Worm (Caenorhabditis elegans) whole organism, L1 larva: Measurements from ENCODE around the gene sre-18.
A peak's percentile ranks its signal among the peaks of the same experiment; 100 is the strongest.

Source experiments
- C04F5.9 ChIP-seq: sonication (generic microtip); optimal IDR thresholded peaks from 2 replicates; lab custom pipeline; 2016; ENCODE audit warnings: missing genetic modification characterization, missing compliant biosample characterization
- C16A3.4 ChIP-seq: fragments of 150-350 bp; optimal IDR thresholded peaks from 2 replicates; lab custom pipeline; 2014; ENCODE audit warnings: missing biosample characterization, missing genetic modification characterization
- F16B12.6 ChIP-seq: fragments of 150-350 bp; optimal IDR thresholded peaks from 2 replicates; lab custom pipeline; 2014; ENCODE audit warnings: missing biosample characterization, missing genetic modification characterization
- Y116A8C.19 ChIP-seq: sonication (generic microtip); optimal IDR thresholded peaks from 2 replicates; lab custom pipeline; 2016; ENCODE audit warnings: missing compliant biosample characterization, missing genetic modification characterization, borderline replicate concordance
- blmp-1 ChIP-seq: fragments of 150-350 bp; optimal IDR thresholded peaks from 2 replicates; lab custom pipeline; 2014; ENCODE audit warnings: missing biosample characterization, missing genetic modification characterization
- ceh-8 ChIP-seq: fragments of 200-800 bp; sonication (Bioruptor generic); optimal IDR thresholded peaks from 2 replicates; lab custom pipeline; 2018; ENCODE audit warnings: mild to moderate bottlenecking, missing genetic modification characterization, moderate library complexity, missing compliant biosample characterization
- ceh-88 ChIP-seq: fragments of 200-800 bp; sonication (Bioruptor generic); IDR thresholded peaks from 2 replicates; pipeline ENCODE4 v1.3.6; 2022; ENCODE audit warnings: missing genetic modification characterization, missing compliant biosample characterization
- ceh-90 ChIP-seq: sonication (generic microtip); optimal IDR thresholded peaks from 2 replicates; lab custom pipeline; 2016; ENCODE audit warnings: missing genetic modification characterization, missing compliant biosample characterization
- dpl-1 ChIP-seq, 3 experiments: fragments of 150-350 bp in 2 of 3; sonication (generic microtip) in 1 of 3; optimal IDR thresholded peaks; 2 replicates each; lab custom pipeline; 2014 to 2017; ENCODE audit warnings: missing biosample characterization in 3 of 3, missing genetic modification characterization in 3 of 3, missing genetic modification reagents in 3 of 3
- efl-1 ChIP-seq, 4 experiments: fragments of 150-350 bp; optimal IDR thresholded peaks in 3 of 4; peaks in 1 of 4; 1 replicate in 1 of 4; 2 replicates in 3 of 4; lab custom pipeline; 2014; ENCODE audit warnings: missing biosample characterization in 2 of 4, missing genetic modification characterization in 2 of 4, missing genetic modification reagents in 2 of 4
- efl-3 ChIP-seq: fragments of 200-800 bp; sonication (Bioruptor generic); optimal IDR thresholded peaks from 2 replicates; lab custom pipeline; 2018; ENCODE audit warnings: mild to moderate bottlenecking, missing genetic modification characterization, missing compliant biosample characterization
- egl-27 ChIP-seq, 2 experiments: fragments of 150-350 bp in 1 of 2; sonication (generic microtip); optimal IDR thresholded peaks; 3 replicates each; lab custom pipeline; 2017 to 2018; ENCODE audit warnings: missing biosample characterization in 2 of 2, missing genetic modification characterization in 2 of 2, missing genetic modification reagents in 2 of 2
- elt-3 ChIP-seq, 6 experiments: fragments of 150-350 bp in 1 of 6; sonication (generic microtip); optimal IDR thresholded peaks; 2 replicates each; lab custom pipeline; 2017 to 2018; ENCODE audit warnings: missing biosample characterization in 6 of 6, missing genetic modification characterization in 6 of 6, inconsistent platforms in 1 of 6
- fkh-4 ChIP-seq: sonication (generic microtip); optimal IDR thresholded peaks from 2 replicates; lab custom pipeline; 2016; ENCODE audit warnings: missing compliant biosample characterization, missing genetic modification characterization, borderline replicate concordance
- lin-35 ChIP-seq, 2 experiments: fragments of 150-350 bp; optimal IDR thresholded peaks; 2 replicates each; lab custom pipeline; 2014; ENCODE audit warnings: missing biosample characterization in 2 of 2, missing genetic modification characterization in 2 of 2, missing genetic modification reagents in 2 of 2
- lin-39 ChIP-seq: fragments of 150-350 bp; optimal IDR thresholded peaks from 2 replicates; lab custom pipeline; 2014; ENCODE audit warnings: missing biosample characterization, missing genetic modification reagents, missing genetic modification characterization
- lir-3 ChIP-seq: sonication (generic microtip); optimal IDR thresholded peaks from 2 replicates; lab custom pipeline; 2016; ENCODE audit warnings: mild to moderate bottlenecking, missing genetic modification characterization, moderate library complexity, missing compliant biosample characterization; ENCODE audit not compliant: poor library complexity
- lsy-2 ChIP-seq, 2 experiments: fragments of 150-350 bp; optimal IDR thresholded peaks; 2 replicates each; lab custom pipeline; 2014; ENCODE audit warnings: missing biosample characterization in 2 of 2, missing genetic modification characterization in 2 of 2
- mdl-1 ChIP-seq, 2 experiments: fragments of 150-350 bp; optimal IDR thresholded peaks; 2 replicates each; lab custom pipeline; 2014 to 2017; ENCODE audit warnings: missing biosample characterization in 2 of 2, missing genetic modification characterization in 2 of 2, inconsistent platforms in 1 of 2
- nhr-11 ChIP-seq: fragments of 150-350 bp; optimal IDR thresholded peaks from 2 replicates; lab custom pipeline; 2014; ENCODE audit warnings: missing biosample characterization, missing genetic modification characterization
- nhr-20 ChIP-seq: sonication (generic microtip); optimal IDR thresholded peaks from 2 replicates; lab custom pipeline; 2016; ENCODE audit warnings: mild to moderate bottlenecking, missing genetic modification characterization, missing compliant biosample characterization
- nhr-28 ChIP-seq: fragments of 150-350 bp; optimal IDR thresholded peaks from 2 replicates; lab custom pipeline; 2014; ENCODE audit warnings: missing biosample characterization, missing genetic modification characterization
- nhr-47 ChIP-seq: sonication (generic microtip); optimal IDR thresholded peaks from 2 replicates; lab custom pipeline; 2016; ENCODE audit warnings: mild to moderate bottlenecking, missing genetic modification characterization, moderate library complexity, missing compliant biosample characterization
- nhr-71 ChIP-seq: sonication (generic microtip); optimal IDR thresholded peaks from 2 replicates; lab custom pipeline; 2016; ENCODE audit warnings: mild to moderate bottlenecking, missing genetic modification characterization, moderate library complexity, missing compliant biosample characterization
- nhr-84 ChIP-seq: sonication (generic microtip); optimal IDR thresholded peaks from 2 replicates; lab custom pipeline; 2017; ENCODE audit warnings: missing biosample characterization, missing genetic modification characterization
- pag-3 ChIP-seq: sonication (generic microtip); optimal IDR thresholded peaks from 2 replicates; lab custom pipeline; 2017; ENCODE audit warnings: missing genetic modification characterization, mild to moderate bottlenecking, missing compliant biosample characterization, antibody characterized with exemption, borderline replicate concordance; ENCODE audit not compliant: insufficient read depth
- rnt-1 ChIP-seq: sonication (generic microtip); optimal IDR thresholded peaks from 2 replicates; lab custom pipeline; 2016; ENCODE audit warnings: mild to moderate bottlenecking, missing genetic modification characterization, moderate library complexity, missing compliant biosample characterization
- skn-1 ChIP-seq: fragments of 150-350 bp; optimal IDR thresholded peaks from 2 replicates; lab custom pipeline; 2014; ENCODE audit warnings: missing biosample characterization, missing genetic modification characterization
- snu-23 ChIP-seq: sonication (generic microtip); optimal IDR thresholded peaks from 2 replicates; lab custom pipeline; 2016; ENCODE audit warnings: missing genetic modification characterization, missing compliant biosample characterization
- sptf-1 ChIP-seq: fragments of 150-350 bp; optimal IDR thresholded peaks from 2 replicates; lab custom pipeline; 2014; ENCODE audit warnings: missing biosample characterization, missing genetic modification characterization
- swsn-7 ChIP-seq: sonication (generic microtip); optimal IDR thresholded peaks from 2 replicates; lab custom pipeline; 2016; ENCODE audit warnings: missing genetic modification characterization, missing compliant biosample characterization
- tbx-2 ChIP-seq: sonication (generic microtip); optimal IDR thresholded peaks from 2 replicates; lab custom pipeline; 2016; ENCODE audit warnings: missing genetic modification characterization, missing compliant biosample characterization
- unc-130 ChIP-seq: fragments of 150-350 bp; optimal IDR thresholded peaks from 2 replicates; lab custom pipeline; 2017; ENCODE audit warnings: missing biosample characterization, missing genetic modification characterization, inconsistent platforms
- xbp-1 ChIP-seq: sonication (generic microtip); optimal IDR thresholded peaks from 2 replicates; lab custom pipeline; 2016; ENCODE audit warnings: missing genetic modification characterization, missing compliant biosample characterization

Gene sre-18

DNA sequence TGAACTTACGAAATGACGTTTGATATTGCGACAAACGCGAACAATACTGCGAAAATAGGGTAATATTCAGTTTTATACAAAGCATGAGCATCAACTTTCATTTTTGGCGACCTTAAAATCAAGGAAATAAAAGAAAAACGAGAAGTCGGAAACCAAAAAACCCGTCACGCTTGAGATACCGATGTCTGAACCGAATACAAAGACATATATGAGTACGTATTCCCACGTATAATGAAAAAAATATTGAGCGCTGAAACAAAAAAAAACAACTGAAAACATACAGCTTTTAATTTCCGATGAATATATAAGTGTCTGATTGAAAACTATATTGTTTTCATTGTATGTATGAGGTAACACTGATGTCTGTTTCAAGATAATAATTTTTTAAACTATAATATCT lies at the start of gene sre-18:
sre-18 (minus strand) TSS at position 101 of the 400 bp plus-strand sequence.
- no peak for TF ChIP-seq skn-1
- no peak for TF ChIP-seq nhr-84
- TF ChIP-seq elt-3 (tag; optimal IDR thresholded peaks at IDR 0.05; lab: Kevin White, UChicago) = no peak
- no peak for TF ChIP-seq nhr-28 (tag; lab: Kevin White, UChicago)
- TF ChIP-seq sptf-1 (tag; lab: Kevin White, UChicago) = no peak
- TF ChIP-seq, all 84 proteins: peak for 0

DNA sequence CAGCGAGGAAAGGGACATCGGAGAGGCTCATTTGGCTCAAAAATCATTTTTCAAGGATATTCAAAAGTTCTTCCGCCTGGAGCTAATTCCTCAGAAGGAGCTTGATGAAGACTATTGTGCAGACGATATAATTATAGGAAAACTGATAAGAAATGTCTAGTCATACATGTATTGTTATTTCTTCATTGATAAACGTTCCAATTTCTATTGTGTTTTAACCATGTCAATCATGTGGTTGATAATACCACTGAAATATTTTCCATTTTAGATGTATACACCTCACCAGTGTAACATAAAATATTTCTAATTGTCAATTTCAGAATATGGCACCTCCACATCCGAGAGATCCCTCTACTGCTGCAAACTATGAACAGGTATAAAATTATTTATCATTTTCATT lies 49.8 kb upstream of the sre-18 start, which contains the start of gene ltah-1.1:
ltah-1.1 (plus strand) TSS at position 283 of the 400 bp plus-strand sequence.
- TF ChIP-seq efl-3 (GFP tag; lab: Kevin White, UChicago) = no peak

DNA sequence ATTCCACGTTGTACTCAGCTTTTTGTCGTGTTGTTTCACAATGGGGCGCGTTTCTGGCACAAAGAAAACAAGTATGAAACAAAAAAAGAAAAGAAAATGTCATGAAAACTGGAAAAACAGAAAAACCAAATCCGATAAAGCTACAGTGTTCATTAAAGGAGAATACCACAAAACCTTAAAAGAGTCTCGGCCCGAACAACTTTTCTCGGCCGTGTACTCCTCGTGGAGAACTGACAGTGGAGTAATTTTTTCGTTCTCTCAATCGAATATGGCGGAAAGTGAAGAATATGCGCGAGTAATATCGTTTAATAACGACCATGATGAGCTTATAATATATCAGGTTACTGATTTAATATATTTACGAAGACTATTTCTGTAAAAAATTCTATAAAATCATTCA lies 48.9 kb upstream of the sre-18 start, which contains the start of the genes tag-335 and vkmt-1:
tag-335 (minus strand) TSS at position 88 of the 400 bp plus-strand sequence.
vkmt-1 (plus strand) TSS at position 219 of the 400 bp plus-strand sequence.
- TF ChIP-seq lin-35 (GFP tag; optimal IDR thresholded peaks at IDR 0.05; lab: Kevin White, UChicago) (peak; percentile 4 to 37), rnt-1 (peak; percentile 70), unc-130 (tag; lab: Kevin White, UChicago) (no peak), nhr-71 (tag; lab: Kevin White, UChicago) (peak; percentile 28), ceh-90 (tag; lab: Kevin White, UChicago) (peak; percentile 52), skn-1 (no peak), nhr-11 (tag; lab: Kevin White, UChicago) (no peak), snu-23 (GFP tag; lab: Kevin White, UChicago) (peak; percentile 34), xbp-1 (tag; lab: Kevin White, UChicago) (peak; percentile 29), nhr-20 (peak; percentile 16), lir-3 (tag; lab: Kevin White, UChicago) (peak; percentile 7), dpl-1 (GFP tag; optimal IDR thresholded peaks at IDR 0.05; lab: Kevin White, UChicago) (peak in 2 of 3 experiments; percentile 1 to 36), blmp-1 (peak; percentile 19), lsy-2 (tag; optimal IDR thresholded peaks at IDR 0.05; lab: Kevin White, UChicago) (peak in 1 of 2 experiments; percentile 50), efl-1 (optimal IDR thresholded peaks at IDR 0.05; lab: Kevin White, UChicago) (peak; percentile 11 to 25), efl-1 (GFP tag; optimal IDR thresholded peaks at IDR 0.05 in 1 of 2; lab: Kevin White, UChicago) (peak; percentile 11 to 17), F16B12.6 (peak; percentile 32), C16A3.4 (tag; lab: Kevin White, UChicago) (no peak), nhr-47 (tag; lab: Kevin White, UChicago) (peak; percentile 16), tbx-2 (tag; lab: Kevin White, UChicago) (peak; percentile 16), fkh-4 (tag; lab: Kevin White, UChicago) (no peak)

DNA sequence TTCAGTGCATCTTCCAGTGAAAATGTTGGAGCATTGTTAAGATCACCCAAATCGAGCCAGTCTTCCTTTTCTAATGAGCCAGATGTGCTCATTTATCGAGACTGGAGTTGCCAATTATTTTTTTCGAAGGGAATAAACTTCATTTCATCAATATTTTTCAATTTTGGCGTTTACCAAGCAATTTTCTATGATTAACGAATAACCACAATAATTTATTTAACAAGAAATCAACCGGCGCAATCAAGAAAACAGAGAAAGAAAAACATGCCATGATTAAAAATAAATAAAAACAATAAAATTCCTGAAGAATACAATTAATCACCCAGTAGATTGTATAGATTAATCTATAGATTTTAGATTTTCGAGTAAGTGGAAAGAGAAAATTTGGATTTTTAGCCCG lies 46.3 kb upstream of the sre-18 start, which contains the start of gene vps-8:
vps-8 (minus strand) TSS at position 101 of the 400 bp plus-strand sequence.
- TF ChIP-seq C04F5.9 (tag; lab: Kevin White, UChicago) (no peak), pag-3 (tag; lab: Kevin White, UChicago) (no peak), swsn-7 (no peak), nhr-47 (tag; lab: Kevin White, UChicago) (no peak), nhr-84 (no peak), lin-39 (tag; lab: Kevin White, UChicago) (no peak), ceh-8 (no peak), egl-27 (tag; optimal IDR thresholded peaks at IDR 0.05; lab: Kevin White, UChicago) (no peak), mdl-1 (tag; optimal IDR thresholded peaks at IDR 0.05; lab: Kevin White, UChicago) (no peak), ceh-88 (GFP tag; lab: Robert Waterston, UW) (no peak), Y116A8C.19 (no peak)
